Fruit fly (Drosophila melanogaster): ENCODE measurements around the gene CG43797.

dm6 chr2L:3991638-3992037 is 8.2 kb upstream of the CG43797 start, which contains the start of gene fred:
- TF ChIP-seq psq (optimal IDR thresholded peaks at IDR 0.05) = no peak
- no peak for TF ChIP-seq Dll (optimal IDR thresholded peaks at IDR 0.05)
- TF ChIP-seq EcR (GFP tag; optimal IDR thresholded peaks at IDR 0.05) = no peak
